Worm (Caenorhabditis elegans) whole organism, young adult: ENCODE results near the gene C08E8.9.

Source experiments
- B0261.1 ChIP-seq: sonication (generic microtip); optimal IDR thresholded peaks from 2 replicates; lab custom pipeline; 2016; ENCODE audit warnings: mild to moderate bottlenecking, missing genetic modification characterization, moderate library complexity, missing compliant biosample characterization
- D2030.7 ChIP-seq: fragments of 200-800 bp; sonication (Bioruptor generic); IDR thresholded peaks from 2 replicates; pipeline ENCODE4 v1.3.6; 2022; ENCODE audit warnings: missing genetic modification reagents, missing genetic modification characterization, missing compliant biosample characterization
- F22D6.2 ChIP-seq: sonication (generic microtip); optimal IDR thresholded peaks from 2 replicates; lab custom pipeline; 2016; ENCODE audit warnings: mild to moderate bottlenecking, missing genetic modification characterization, missing compliant biosample characterization
- F39B2.1 ChIP-seq: fragments of 200-800 bp; sonication (Bioruptor generic); IDR thresholded peaks from 2 replicates; pipeline ENCODE4 v1.3.6; 2022; ENCODE audit warnings: missing genetic modification reagents, missing genetic modification characterization, missing compliant biosample characterization
- F52B5.7 ChIP-seq: sonication (generic microtip); optimal IDR thresholded peaks from 2 replicates; lab custom pipeline; 2016; ENCODE audit warnings: mild to moderate bottlenecking, missing genetic modification characterization, missing compliant biosample characterization
- K12H6.12 ChIP-seq: fragments of 200-800 bp; sonication (Bioruptor generic); optimal IDR thresholded peaks from 2 replicates; lab custom pipeline; 2018; ENCODE audit warnings: mild to moderate bottlenecking, missing genetic modification characterization, missing compliant biosample characterization
- akir-1 ChIP-seq: fragments of 200-800 bp; sonication (Bioruptor generic); optimal IDR thresholded peaks from 2 replicates; lab custom pipeline; 2018; ENCODE audit warnings: mild to moderate bottlenecking, missing genetic modification characterization, moderate library complexity, missing compliant biosample characterization
- atf-7 ChIP-seq: sonication (generic microtip); optimal IDR thresholded peaks from 2 replicates; lab custom pipeline; 2017; ENCODE audit warnings: mild to moderate bottlenecking, missing genetic modification characterization, missing compliant biosample characterization
- attf-6 ChIP-seq: fragments of 200-800 bp; sonication (Bioruptor generic); IDR thresholded peaks from 2 replicates; pipeline ENCODE4 v1.3.6; 2022; ENCODE audit warnings: missing genetic modification reagents, missing genetic modification characterization, missing compliant biosample characterization
- cebp-1 ChIP-seq, 2 experiments: fragments of 200-800 bp in 1 of 2; sonication (Bioruptor generic) in 1 of 2; sonication (generic microtip) in 1 of 2; IDR thresholded peaks in 1 of 2; optimal IDR thresholded peaks in 1 of 2; 2 replicates each; pipeline versions ENCODE4 v1.3.6 to Lab custom; 2017 to 2022; ENCODE audit warnings: missing compliant biosample characterization in 2 of 2, missing genetic modification characterization in 2 of 2, mild to moderate bottlenecking in 1 of 2, missing genetic modification reagents in 1 of 2, moderate library complexity in 1 of 2
- ceh-40 ChIP-seq: fragments of 200-800 bp; sonication (Bioruptor generic); IDR thresholded peaks from 2 replicates; pipeline ENCODE4 v1.3.6; 2022; ENCODE audit warnings: missing genetic modification characterization, missing compliant biosample characterization
- ceh-58 ChIP-seq: fragments of 200-800 bp; sonication (Bioruptor generic); IDR thresholded peaks from 2 replicates; pipeline ENCODE4 v1.3.6; 2022; ENCODE audit warnings: missing genetic modification characterization, missing compliant biosample characterization
- dpff-1 ChIP-seq: sonication (generic microtip); optimal IDR thresholded peaks from 2 replicates; lab custom pipeline; 2017; ENCODE audit warnings: mild to moderate bottlenecking, missing genetic modification characterization, missing compliant biosample characterization
- dpl-1 ChIP-seq: fragments of 150-350 bp; optimal IDR thresholded peaks from 2 replicates; lab custom pipeline; 2014; ENCODE audit warnings: missing biosample characterization, missing genetic modification reagents, missing genetic modification characterization
- fkh-3 ChIP-seq: sonication (generic microtip); optimal IDR thresholded peaks from 2 replicates; lab custom pipeline; 2016; ENCODE audit warnings: mild to moderate bottlenecking, missing genetic modification characterization, missing compliant biosample characterization
- hmg-1.2 ChIP-seq: fragments of 200-800 bp; sonication (Bioruptor generic); IDR thresholded peaks from 2 replicates; pipeline ENCODE4 v1.3.6; 2022; ENCODE audit warnings: missing genetic modification reagents, missing genetic modification characterization, missing compliant biosample characterization
- hmg-20 ChIP-seq: fragments of 200-800 bp; sonication (Bioruptor generic); IDR thresholded peaks from 2 replicates; pipeline ENCODE4 v1.3.6; 2022; ENCODE audit warnings: missing genetic modification reagents, missing genetic modification characterization, missing compliant biosample characterization
- lag-1 ChIP-seq: fragments of 200-800 bp; sonication (Bioruptor generic); IDR thresholded peaks from 2 replicates; pipeline ENCODE4 v1.3.6; 2022; ENCODE audit warnings: missing genetic modification reagents, missing genetic modification characterization, missing compliant biosample characterization
- mcd-1 ChIP-seq: fragments of 200-800 bp; sonication (Bioruptor generic); IDR thresholded peaks from 2 replicates; pipeline ENCODE4 v1.3.6; 2022; ENCODE audit warnings: missing genetic modification reagents, missing genetic modification characterization, missing compliant biosample characterization
- nhr-120 ChIP-seq: fragments of 200-800 bp; sonication (Bioruptor generic); IDR thresholded peaks from 2 replicates; pipeline ENCODE4 v1.3.6; 2022; ENCODE audit warnings: missing genetic modification characterization, missing compliant biosample characterization
- nhr-179 ChIP-seq: sonication (generic microtip); optimal IDR thresholded peaks from 2 replicates; lab custom pipeline; 2016; ENCODE audit warnings: mild to moderate bottlenecking, missing genetic modification characterization, missing compliant biosample characterization
- nhr-90 ChIP-seq: sonication (generic microtip); optimal IDR thresholded peaks from 2 replicates; lab custom pipeline; 2016; ENCODE audit warnings: missing genotype, mild to moderate bottlenecking, missing genetic modification characterization, missing compliant biosample characterization
- rpc-1 ChIP-seq, 2 experiments: fragments of 150-350 bp in 1 of 2; sonication (generic microtip) in 1 of 2; optimal IDR thresholded peaks; 2 replicates each; lab custom pipeline; 2014 to 2018; ENCODE audit warnings: missing biosample characterization in 1 of 2, missing genetic modification characterization in 1 of 2, missing genetic modification reagents in 1 of 2, missing genotype in 1 of 2
- sea-2 ChIP-seq: fragments of 200-800 bp; sonication (Bioruptor generic); IDR thresholded peaks from 2 replicates; pipeline ENCODE4 v1.3.6; 2022; ENCODE audit warnings: missing genetic modification characterization, missing compliant biosample characterization
- snpc-1.1 ChIP-seq: sonication (generic microtip); optimal IDR thresholded peaks from 2 replicates; lab custom pipeline; 2017; ENCODE audit warnings: missing genetic modification characterization, mild to moderate bottlenecking, missing compliant biosample characterization, antibody characterized with exemption, moderate library complexity, missing genotype, missing genetic modification reagents; ENCODE audit not compliant: insufficient read depth
- snpc-3.4 ChIP-seq: sonication (generic microtip); optimal IDR thresholded peaks from 2 replicates; lab custom pipeline; 2017; ENCODE audit warnings: missing genetic modification characterization, mild to moderate bottlenecking, missing compliant biosample characterization, antibody characterized with exemption, moderate library complexity, missing genotype, missing genetic modification reagents
- tbp1 ChIP-seq: fragments of 200-800 bp; sonication (Bioruptor generic); optimal IDR thresholded peaks from 2 replicates; lab custom pipeline; 2018; ENCODE audit warnings: mild to moderate bottlenecking, missing genetic modification characterization, missing compliant biosample characterization
- zim-3 ChIP-seq: sonication (generic microtip); optimal IDR thresholded peaks from 2 replicates; lab custom pipeline; 2017; ENCODE audit warnings: mild to moderate bottlenecking, missing genetic modification characterization, moderate library complexity, missing compliant biosample characterization
- ztf-22 ChIP-seq: fragments of 200-800 bp; sonication (Bioruptor generic); optimal IDR thresholded peaks from 2 replicates; lab custom pipeline; 2018; ENCODE audit warnings: mild to moderate bottlenecking, missing genetic modification characterization, moderate library complexity, missing compliant biosample characterization
- ztf-6 ChIP-seq: fragments of 200-800 bp; sonication (Bioruptor generic); IDR thresholded peaks from 2 replicates; pipeline ENCODE4 v1.3.6; 2022; ENCODE audit warnings: missing genetic modification reagents, missing genetic modification characterization, missing compliant biosample characterization

The C08E8.9 gene

ce11 chrV:18368322-18368721, 3.7 kb downstream of the C08E8.9 start, which contains the start of gene C08E8.6:
Gene C08E8.6 (minus strand): TSS chrV:18368422.
- TF ChIP-seq nhr-90 (no peak), mcd-1 (GFP tag; lab: Robert Waterston, UW) (no peak), lag-1 (GFP tag; lab: Robert Waterston, UW) (no peak), nhr-120 (GFP tag; lab: Robert Waterston, UW) (no peak)

ce11 chrV:18371028-18371427, 6.4 kb downstream of the C08E8.9 start:
- no peak for TF ChIP-seq F22D6.2 (tag; lab: Kevin White, UChicago)
- TF ChIP-seq rpc-1 (optimal IDR thresholded peaks at IDR 0.05; lab: Kevin White, UChicago), result peak; percentile 43
- TF ChIP-seq rpc-1 (tag; optimal IDR thresholded peaks at IDR 0.05; lab: Kevin White, UChicago), result peak; percentile 57
- peak; percentile 30 for TF ChIP-seq B0261.1 (tag; lab: Kevin White, UChicago)
- TF ChIP-seq tbp1 (GFP tag; lab: Kevin White, UChicago), result peak; percentile 75
- TF ChIP-seq, all 124 proteins: peak for 3

ce11 chrV:18371579-18371978, 6.9 kb downstream of the C08E8.9 start, which contains the start of gene C08E8.4:
Gene C08E8.4 (plus strand): TSS chrV:18371846.
- TF ChIP-seq K12H6.12 (tag; lab: Kevin White, UChicago) (no peak), cebp-1 (GFP tag; IDR thresholded peaks at IDR 0.05; lab: Robert Waterston, UW) (peak; percentile 89), cebp-1 (tag; optimal IDR thresholded peaks at IDR 0.05; lab: Kevin White, UChicago) (peak; percentile 97)
- TF ChIP-seq, all 124 proteins: peak for 1

- no peak for TF ChIP-seq ceh-58 (GFP tag; lab: Robert Waterston, UW)
Observed at ce11 chrV:18374194-18374593, 9.5 kb downstream of the C08E8.9 start, which contains the start of gene Y51A2B.2. Gene Y51A2B.2 (plus strand): TSS chrV:18374494.

ce11 chrV:18375551-18375950, 10.9 kb downstream of the C08E8.9 start:
- no peak for TF ChIP-seq sea-2 (GFP tag; lab: Robert Waterston, UW)
- TF ChIP-seq zim-3 (tag; lab: Kevin White, UChicago), result no peak
- TF ChIP-seq F52B5.7 (tag; lab: Kevin White, UChicago), result no peak
- no peak for TF ChIP-seq akir-1 (GFP tag; lab: Kevin White, UChicago)
- no peak for TF ChIP-seq D2030.7
- no peak for TF ChIP-seq atf-7 (tag; lab: Kevin White, UChicago)
- TF ChIP-seq hmg-1.2 (GFP tag; lab: Robert Waterston, UW), result no peak
- no peak for TF ChIP-seq nhr-179
- TF ChIP-seq ztf-6 (GFP tag; lab: Robert Waterston, UW), result no peak
- TF ChIP-seq snpc-3.4 (tag; lab: Kevin White, UChicago), result no peak
- TF ChIP-seq ztf-22 (GFP tag; lab: Kevin White, UChicago), result no peak
- TF ChIP-seq ceh-40 (GFP tag; lab: Robert Waterston, UW), result no peak
- no peak for TF ChIP-seq dpl-1 (GFP tag; lab: Kevin White, UChicago)
- TF ChIP-seq fkh-3, result no peak
- no peak for TF ChIP-seq attf-6 (GFP tag; lab: Robert Waterston, UW)
- TF ChIP-seq hmg-20 (GFP tag; lab: Robert Waterston, UW), result no peak
- no peak for TF ChIP-seq K12H6.12 (tag; lab: Kevin White, UChicago)
- no peak for TF ChIP-seq snpc-1.1 (tag; lab: Kevin White, UChicago)
- no peak for TF ChIP-seq F39B2.1 (GFP tag; lab: Robert Waterston, UW)
- no peak for TF ChIP-seq dpff-1 (tag; lab: Kevin White, UChicago)
